Fruit fly (Drosophila melanogaster): ENCODE measurements around the gene Npc2a.

Npc2a gene

DNA sequence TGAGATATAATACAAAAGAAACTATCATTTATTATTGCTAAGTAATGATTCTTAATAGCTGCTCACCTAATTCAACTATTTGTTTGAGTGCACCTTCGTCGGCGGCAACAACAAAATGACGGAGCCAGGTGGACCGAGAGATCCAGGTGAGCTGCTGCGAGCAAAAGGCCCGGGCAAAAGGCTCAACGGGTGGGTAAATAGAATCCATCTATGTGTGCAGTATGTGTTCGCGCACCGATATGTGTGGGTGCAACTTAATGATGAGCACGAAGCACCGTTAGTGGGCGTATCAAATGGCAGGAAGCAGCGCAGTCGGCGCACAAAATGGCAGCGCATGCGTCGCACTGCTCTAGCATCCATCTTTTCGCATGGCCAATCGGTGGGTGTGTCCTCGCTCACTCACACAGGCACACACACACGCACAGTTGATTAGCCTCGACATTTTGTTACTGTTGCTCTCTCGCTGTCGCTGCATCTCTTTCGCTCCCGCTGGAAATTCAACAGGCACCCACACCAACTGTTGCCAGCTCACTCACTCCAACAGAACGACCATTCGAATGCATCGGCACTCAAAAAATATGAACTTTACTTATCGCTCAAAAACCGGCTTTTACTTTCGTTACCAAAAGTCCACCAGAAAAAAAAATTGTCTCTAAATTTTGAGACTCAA lies 15.5 kb upstream of the Npc2a start:
- TF ChIP-seq CG6163 (GFP tag; IDR thresholded peaks at IDR 0.05) (peak; percentile 26; the same call in 1 of the 3 replicates), Blimp-1 (GFP tag; optimal IDR thresholded peaks at IDR 0.05) (peak; percentile 48), salr (GFP tag; optimal IDR thresholded peaks at IDR 0.05) (no peak), Eip78C (GFP tag) (peak; percentile 67)

DNA sequence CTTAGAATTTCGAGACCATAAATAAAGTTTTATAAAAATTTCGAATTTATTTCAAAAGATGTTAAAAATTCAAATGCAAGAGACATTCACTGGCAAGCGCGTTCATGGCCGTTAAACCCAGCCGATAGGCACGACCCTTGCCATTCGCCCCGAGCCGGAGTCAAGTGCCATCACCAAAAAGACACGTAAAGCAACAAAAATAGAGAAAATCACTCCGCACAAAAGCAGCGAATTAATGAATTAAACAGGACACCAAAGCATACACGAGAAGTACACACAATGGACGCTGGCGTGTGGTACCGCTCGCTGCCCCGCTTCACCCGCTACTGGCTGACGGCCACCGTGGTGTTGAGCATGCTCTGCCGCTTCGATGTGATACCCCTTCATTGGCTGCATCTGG lies 14.1 kb upstream of the Npc2a start, which contains the start of gene Der-1:
Gene Der-1 (plus strand): TSS at position 1 of the 400 bp plus-strand sequence.
- TF ChIP-seq esn (GFP tag; optimal IDR thresholded peaks at IDR 0.05) (peak; percentile 35), Hr39 (GFP tag; optimal IDR thresholded peaks at IDR 0.05) (no peak), Sox14 (GFP tag; optimal IDR thresholded peaks at IDR 0.05) (peak; percentile 22), Eip78C (GFP tag) (peak; percentile 59)

- no peak for TF ChIP-seq CG10669 (GFP tag; optimal IDR thresholded peaks at IDR 0.05)
- TF ChIP-seq Smox (GFP tag; optimal IDR thresholded peaks at IDR 0.05) = no peak
- no peak for TF ChIP-seq CG9139 (GFP tag; optimal IDR thresholded peaks at IDR 0.05)
Observed at dm6 chr2L:1975473-1975872, 12.6 kb upstream of the Npc2a start.

DNA sequence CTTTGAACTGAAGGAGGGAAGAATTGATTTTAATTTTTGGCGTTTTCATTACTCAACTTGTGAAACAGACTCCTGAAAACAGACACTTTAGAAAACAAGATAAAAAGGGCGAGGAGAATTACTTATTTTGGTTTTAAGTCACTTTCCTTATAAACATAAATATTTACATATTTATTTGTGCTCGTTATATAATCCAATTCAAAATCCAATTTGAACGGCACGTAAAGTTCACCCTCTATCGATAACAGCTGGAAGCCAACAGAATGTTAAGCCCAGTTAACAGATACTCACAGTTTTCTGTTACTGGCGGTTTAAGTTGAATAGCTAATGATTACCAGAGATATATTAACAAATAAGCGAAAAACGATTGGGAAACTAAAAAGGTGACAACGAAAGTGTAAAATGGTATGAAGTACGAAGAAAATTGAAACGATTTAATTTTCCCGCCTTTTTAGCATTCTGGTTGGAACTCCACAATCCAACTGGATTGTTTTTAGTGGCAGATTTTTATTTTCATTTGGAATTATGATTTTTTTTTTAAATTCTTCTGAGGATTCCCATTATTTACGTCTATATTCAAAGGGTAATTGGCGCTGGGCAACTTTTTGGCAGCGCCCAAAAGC lies 8.8 kb upstream of the Npc2a start:
- TF ChIP-seq CG6792 (GFP tag; optimal IDR thresholded peaks at IDR 0.05) = no peak
- TF ChIP-seq dac (GFP tag; optimal IDR thresholded peaks at IDR 0.05) = no peak
- TF ChIP-seq OdsH (GFP tag; optimal IDR thresholded peaks at IDR 0.05) = no peak
- no peak for TF ChIP-seq CG31627 (GFP tag; optimal IDR thresholded peaks at IDR 0.05)
- TF ChIP-seq CG16779 (tag; optimal IDR thresholded peaks at IDR 0.05) = no peak
- TF ChIP-seq net (GFP tag; optimal IDR thresholded peaks at IDR 0.05) = no peak
- no peak for TF ChIP-seq fd85E (GFP tag; optimal IDR thresholded peaks at IDR 0.05)
- TF ChIP-seq Met (GFP tag; optimal IDR thresholded peaks at IDR 0.05) = no peak

DNA sequence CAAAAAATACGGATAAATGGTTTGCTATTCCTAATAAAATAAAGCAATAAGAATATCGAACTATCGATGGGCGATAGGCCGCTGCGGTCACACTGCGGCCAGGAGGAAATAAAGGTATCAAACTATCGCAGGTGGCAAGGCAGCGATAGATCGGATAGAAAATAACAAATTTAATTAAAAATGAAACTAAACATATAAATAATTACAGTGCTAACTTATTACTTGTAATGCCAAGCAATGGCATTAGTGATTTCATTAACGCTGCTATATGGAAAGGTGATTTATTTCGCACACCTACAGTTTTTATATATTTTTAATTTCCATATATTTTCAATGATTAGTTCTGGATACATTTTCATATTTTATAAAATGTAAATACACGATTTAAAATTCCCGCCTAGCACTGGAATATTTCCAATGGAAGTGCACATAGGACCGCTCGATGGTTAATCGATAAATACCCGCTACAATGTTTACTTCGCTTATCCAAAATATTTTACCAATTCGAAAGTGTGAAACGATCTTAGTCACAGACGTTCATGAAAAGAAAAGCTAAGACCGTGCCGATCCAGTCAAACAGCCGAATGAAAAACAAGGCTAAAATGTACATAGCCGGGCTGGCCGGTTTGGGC lies 7.3 kb upstream of the Npc2a start, which contains the start of the genes CG15356 and CG15362:
Gene CG15356 (minus strand): TSS at position 48 of the 632 bp plus-strand sequence.
Gene CG15362 (plus strand): TSS at position 469 of the 632 bp plus-strand sequence.
- 0 out of 3 replicates have a peak, but pooled peaks have one; percentile 30 for TF ChIP-seq CG8119 (GFP tag; IDR thresholded peaks at IDR 0.05)
- peak; percentile 57 for TF ChIP-seq Eip93F (GFP tag; optimal IDR thresholded peaks at IDR 0.05)
- peak; percentile 42 for TF ChIP-seq CG3032 (tag; optimal IDR thresholded peaks at IDR 0.05)
- 0 out of 3 replicates have a peak, but pooled peaks have one; percentile 17 for TF ChIP-seq eg (GFP tag; IDR thresholded peaks at IDR 0.05)
- TF ChIP-seq Hr4 (GFP tag; optimal IDR thresholded peaks at IDR 0.05) = peak; percentile 31
- TF ChIP-seq lz (GFP tag; optimal IDR thresholded peaks at IDR 0.05) = peak; percentile 29
- peak; percentile 18 for TF ChIP-seq CG32006 (GFP tag; optimal IDR thresholded peaks at IDR 0.05)
- TF ChIP-seq topi (GFP tag; optimal IDR thresholded peaks at IDR 0.05) = peak; percentile 55
- peak; percentile 29 for TF ChIP-seq CG31627 (GFP tag; optimal IDR thresholded peaks at IDR 0.05)
- no peak for TF ChIP-seq CG11902 (GFP tag; optimal IDR thresholded peaks at IDR 0.05)
- TF ChIP-seq dsx (GFP tag; optimal IDR thresholded peaks at IDR 0.05; ENCODE audit: poor library complexity, severe bottlenecking) = peak; percentile 92
- TF ChIP-seq CG10631 (GFP tag; optimal IDR thresholded peaks at IDR 0.05) = no peak
- TF ChIP-seq esn (GFP tag; optimal IDR thresholded peaks at IDR 0.05) = peak; percentile 46
- peak; percentile 66 for TF ChIP-seq Eip78C (GFP tag)
- no peak for TF ChIP-seq Sox14 (GFP tag; optimal IDR thresholded peaks at IDR 0.05)
- peak; percentile 37 for TF ChIP-seq Hr39 (GFP tag; optimal IDR thresholded peaks at IDR 0.05)
- TF ChIP-seq acj6 (GFP tag; optimal IDR thresholded peaks at IDR 0.05) = no peak
- peak; percentile 39 for TF ChIP-seq cyc (GFP tag; optimal IDR thresholded peaks at IDR 0.05)

All from whole organism, prepupa.